Worm (Caenorhabditis elegans): ENCODE data around the gene col-166.

Gene col-166

DNA sequence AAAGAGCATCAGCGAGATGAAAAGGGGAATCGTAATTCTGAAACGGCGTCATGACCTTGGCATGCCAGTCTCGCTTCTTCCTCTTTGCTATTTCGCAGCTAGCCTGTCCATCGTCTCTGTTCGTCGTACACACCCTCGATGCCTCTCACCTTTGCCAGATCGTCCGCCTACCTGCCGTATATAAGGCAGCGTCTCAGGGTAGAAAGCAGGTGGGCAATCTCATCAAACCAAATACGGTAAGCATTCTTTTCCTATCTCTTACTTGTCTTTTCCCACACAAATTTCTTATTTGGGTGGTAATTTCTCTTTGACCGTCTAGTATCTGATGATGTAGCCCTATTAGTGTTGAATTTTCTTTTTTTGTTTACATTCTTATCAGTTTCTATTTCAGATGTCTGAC lies at the start of gene col-166:
Gene col-166 (plus strand): TSS at position 392 of the 400 bp plus-strand sequence.
- no peak for TF ChIP-seq unc-62 (GFP tag; optimal IDR thresholded peaks at IDR 0.05)

DNA sequence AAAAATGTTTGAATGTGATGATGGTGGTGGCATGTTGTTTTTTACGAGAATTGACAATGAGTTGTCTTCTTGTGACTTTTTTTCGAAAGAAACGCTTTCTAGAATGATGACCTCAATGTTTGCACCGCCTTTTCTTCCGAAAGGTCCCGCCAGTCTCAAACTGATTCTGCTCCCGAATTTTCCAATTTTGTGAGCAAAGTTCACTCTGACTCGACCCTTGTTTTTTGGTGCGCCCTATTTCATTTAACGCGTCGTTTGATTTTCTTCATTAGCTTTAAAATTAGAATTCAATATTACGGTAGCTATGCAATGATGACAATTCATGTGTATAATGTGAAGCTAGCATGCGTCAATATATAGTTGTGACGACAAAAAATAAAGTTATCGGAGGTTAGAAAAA lies 49.1 kb upstream of the col-166 start, which contains the start of gene lite-1:
Gene lite-1 (minus strand): TSS at position 101 of the 400 bp plus-strand sequence.
- TF ChIP-seq unc-62 (GFP tag; optimal IDR thresholded peaks at IDR 0.05), result no peak

DNA sequence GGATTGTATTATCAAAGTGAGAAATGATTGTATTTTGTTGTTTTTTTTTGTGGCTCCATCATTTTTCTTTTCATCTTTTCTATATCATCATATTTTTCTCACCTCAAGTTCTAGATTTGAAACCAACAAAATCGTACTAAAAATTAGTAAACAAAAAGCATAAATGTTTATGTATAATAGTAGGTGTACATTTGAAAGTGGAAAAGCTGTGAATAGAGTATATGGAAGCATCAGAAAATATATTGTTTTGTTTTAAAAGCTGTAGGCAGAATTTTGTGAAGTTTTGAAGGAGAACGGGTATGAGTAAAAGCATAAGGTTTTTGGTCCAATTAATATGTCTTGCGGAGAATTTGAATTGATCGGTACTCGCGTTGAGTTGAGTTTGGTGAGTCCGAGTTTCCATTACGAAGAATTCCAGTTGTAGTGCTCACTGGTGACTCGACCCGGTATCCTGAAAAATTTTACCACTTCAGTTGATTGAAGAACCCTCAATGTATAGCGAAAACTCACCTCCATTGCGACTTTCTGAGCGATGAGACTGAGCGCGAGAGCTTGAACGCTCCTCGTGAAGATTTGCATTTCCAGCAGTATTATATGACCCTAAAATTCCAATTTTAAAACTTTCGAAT lies 46.7 kb upstream of the col-166 start, which contains the start of gene C14F11.4:
Gene C14F11.4 (minus strand): TSS at position 51 of the 629 bp plus-strand sequence.
- no peak for TF ChIP-seq unc-62 (GFP tag; optimal IDR thresholded peaks at IDR 0.05)

DNA sequence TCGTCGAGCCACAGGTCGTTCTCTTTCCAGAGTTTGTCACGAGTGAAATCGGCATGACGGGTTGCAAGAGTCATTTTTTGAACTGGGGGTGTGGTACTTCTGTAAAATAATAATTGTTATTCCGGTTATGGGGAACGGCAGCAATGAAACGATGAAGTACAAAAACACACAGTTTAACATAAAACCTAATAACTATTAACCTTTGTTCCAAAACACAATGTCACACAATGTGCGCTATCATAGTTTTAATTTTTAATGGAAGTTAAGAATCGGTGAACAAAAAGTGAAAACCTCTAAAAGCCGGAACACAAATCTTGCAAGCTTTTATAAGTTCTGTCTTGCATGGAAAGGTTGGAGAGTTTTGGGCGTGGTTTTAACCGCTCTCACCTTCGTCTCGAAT lies 44.4 kb upstream of the col-166 start, which contains the start of gene hsp-43:
Gene hsp-43 (minus strand): TSS at position 101 of the 400 bp plus-strand sequence.
- no peak for TF ChIP-seq unc-62 (GFP tag; optimal IDR thresholded peaks at IDR 0.05)

DNA sequence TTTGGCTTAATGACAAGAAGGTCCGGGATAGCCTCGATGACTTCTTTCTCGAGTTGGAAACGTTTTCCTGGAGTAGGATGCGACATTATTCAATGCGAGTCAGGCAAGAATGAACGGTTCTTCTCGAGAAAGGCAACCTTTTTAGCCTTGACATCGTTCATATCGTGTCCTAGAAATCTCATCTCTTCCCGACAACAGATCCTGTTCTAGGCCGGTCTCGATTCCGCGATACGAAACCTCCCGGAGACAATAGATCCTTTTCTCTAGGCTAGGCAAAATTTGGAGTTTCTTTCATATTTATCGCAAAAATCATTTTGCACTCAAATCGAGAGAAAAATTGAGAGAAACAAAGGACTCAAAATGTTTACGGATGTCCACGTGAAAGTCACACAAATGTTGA lies 40.8 kb upstream of the col-166 start, which contains the start of gene rml-3:
Gene rml-3 (minus strand): TSS at position 93 of the 400 bp plus-strand sequence.
- no peak for TF ChIP-seq unc-62 (GFP tag; optimal IDR thresholded peaks at IDR 0.05)

DNA sequence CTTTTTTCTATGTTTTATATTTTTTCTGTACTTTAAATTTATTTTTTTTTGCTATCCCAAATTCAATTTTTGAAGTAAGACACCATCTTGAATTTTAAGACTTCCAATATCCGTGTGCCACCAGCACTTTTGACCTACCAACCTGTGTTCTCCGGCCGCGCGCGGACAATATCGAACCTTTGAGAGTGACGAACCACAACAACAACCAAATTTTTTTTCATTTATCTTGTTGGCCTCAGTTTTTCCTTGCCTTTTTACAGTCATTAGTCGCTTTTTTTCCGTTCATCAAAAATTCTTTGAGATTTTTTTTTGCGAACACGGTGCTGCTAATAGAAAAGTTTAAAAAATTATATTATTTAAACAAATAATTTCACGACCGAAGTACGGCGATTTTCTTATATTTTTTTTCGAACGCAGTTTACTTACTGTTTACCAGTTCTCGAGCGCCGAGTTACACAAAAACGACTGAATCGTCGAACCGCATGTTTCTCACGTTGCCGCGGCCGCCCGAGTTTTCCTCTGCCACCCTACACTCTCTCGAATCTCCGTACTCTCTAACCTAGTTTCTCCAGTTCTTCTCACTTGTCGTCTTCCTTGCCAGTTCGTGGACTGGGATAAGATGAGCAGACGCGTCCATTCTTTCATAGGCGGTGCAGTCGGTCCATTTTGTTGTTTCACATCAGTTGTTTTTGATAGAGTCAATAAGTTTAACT lies 39.7 kb upstream of the col-166 start:
- no peak for TF ChIP-seq unc-62 (GFP tag; optimal IDR thresholded peaks at IDR 0.05)

DNA sequence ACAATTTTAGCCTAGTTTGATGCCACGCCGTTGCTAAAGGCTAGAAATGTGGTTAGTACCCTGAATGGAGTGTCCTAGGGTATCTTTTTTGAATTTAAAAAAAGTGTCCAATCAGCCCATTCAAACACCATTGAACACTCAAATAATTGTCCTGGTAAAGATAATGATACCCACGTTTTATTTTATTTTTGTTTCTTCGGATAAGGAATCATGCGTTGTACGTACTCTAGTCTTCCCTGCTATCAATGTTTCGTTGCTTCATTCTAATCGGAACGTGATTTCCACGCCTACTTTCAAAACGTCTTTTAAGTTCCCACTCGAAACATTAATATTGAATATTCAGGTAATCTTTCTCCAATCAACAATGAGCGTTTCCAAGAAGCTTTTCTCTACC lies 39.2 kb upstream of the col-166 start, which contains the start of gene got-2.2:
Gene got-2.2 (plus strand): TSS at position 344 of the 394 bp plus-strand sequence.
- TF ChIP-seq unc-62 (GFP tag; optimal IDR thresholded peaks at IDR 0.05), result no peak

DNA sequence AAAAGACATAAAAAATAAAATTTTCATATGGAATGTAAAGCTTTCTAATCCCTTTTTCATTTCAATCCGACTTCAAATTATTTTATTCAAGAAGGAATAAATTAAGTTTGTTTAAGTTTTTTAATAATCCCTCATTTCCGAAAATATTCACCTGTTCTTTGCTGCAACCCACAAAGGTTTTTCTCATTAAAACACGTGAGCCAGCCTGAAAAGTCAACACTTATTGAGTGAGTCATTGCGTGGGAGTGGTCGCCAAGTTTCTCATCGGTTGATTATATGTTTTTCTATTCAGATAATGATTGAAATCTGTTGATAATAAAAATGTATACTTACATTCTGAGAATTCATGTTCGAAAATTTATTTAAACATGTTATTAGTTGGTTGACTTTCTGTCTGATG lies 34.3 kb upstream of the col-166 start:
- no peak for TF ChIP-seq unc-62 (GFP tag; optimal IDR thresholded peaks at IDR 0.05)

DNA sequence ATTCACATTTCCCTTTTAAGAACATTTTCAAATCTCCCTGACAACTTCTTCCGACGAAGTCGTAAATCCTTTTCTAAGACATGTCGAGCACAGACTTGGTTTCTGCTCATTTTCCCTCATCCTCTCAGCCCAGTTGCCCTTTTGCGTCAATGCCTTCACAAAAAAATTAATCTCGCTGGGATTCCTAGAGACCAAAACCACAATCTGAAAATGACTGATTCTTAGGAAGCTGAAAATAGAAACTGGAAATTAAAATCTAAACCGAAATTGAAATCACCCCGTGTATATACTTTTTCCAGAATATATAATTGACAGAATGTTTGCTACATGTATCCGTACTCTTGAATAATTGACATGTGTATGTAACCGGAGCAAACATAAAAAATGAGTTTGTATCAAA lies 32.8 kb upstream of the col-166 start:
- TF ChIP-seq unc-62 (GFP tag; optimal IDR thresholded peaks at IDR 0.05), result no peak

DNA sequence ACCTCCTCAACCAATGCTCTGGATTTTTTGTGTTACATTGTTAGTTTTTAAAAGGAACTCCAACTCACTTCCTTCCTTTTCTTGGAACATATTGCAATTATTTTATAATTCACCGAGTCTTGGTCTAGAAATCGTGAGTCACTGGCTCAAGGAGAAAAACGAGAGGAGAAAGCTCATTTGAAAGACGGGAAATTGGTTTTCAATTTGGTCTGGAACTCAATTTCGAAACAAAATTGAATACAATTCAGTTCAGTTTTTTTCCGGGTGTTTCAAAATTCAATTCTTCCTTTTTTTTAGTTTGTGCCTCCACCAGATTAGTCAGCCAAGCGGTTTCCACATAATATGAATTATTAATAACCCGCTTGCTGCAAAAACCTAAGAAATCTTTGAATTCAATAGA lies 31.9 kb upstream of the col-166 start:
- TF ChIP-seq unc-62 (GFP tag; optimal IDR thresholded peaks at IDR 0.05), result no peak

DNA sequence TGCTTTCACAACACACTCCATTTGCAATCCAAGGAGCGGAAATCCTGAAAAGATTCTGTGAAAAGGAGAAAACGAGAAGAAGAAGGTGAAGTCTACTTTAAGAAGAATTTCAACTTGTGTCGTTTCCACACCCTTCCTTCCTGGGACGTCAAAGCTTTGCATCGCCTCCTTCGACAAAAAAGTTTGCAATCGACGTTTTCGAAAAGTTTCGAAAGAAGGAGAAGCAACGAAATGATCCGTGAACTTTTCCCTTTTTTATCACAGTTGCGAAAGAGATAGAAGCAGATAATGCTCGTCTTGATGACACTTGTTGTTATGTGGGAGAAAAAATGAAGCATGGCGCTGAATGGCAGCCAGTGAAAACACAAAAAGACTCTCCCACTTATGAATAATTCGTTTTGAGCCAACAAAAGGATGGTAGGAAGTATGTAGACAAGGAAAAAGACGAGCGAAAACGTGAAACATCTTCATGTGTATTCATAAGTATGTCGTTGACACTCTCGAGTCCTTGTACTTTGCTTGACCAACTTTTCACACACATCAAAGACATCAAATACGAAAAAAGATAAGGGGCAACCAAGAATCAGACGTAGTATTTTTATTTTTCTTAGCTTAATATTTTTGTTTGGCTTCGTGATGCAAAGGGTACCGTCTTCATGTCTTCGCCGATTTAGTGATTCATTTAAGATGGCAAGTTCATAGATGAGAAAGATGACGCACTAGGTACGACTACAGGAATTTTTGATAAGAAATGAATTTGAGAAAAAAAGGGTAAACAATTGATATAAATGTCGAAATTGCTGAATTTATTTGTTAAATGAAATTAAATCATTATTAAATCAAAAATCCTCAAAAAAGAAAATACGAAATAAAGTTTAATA lies 30.8 kb upstream of the col-166 start:
- TF ChIP-seq unc-62 (GFP tag; optimal IDR thresholded peaks at IDR 0.05), result no peak

DNA sequence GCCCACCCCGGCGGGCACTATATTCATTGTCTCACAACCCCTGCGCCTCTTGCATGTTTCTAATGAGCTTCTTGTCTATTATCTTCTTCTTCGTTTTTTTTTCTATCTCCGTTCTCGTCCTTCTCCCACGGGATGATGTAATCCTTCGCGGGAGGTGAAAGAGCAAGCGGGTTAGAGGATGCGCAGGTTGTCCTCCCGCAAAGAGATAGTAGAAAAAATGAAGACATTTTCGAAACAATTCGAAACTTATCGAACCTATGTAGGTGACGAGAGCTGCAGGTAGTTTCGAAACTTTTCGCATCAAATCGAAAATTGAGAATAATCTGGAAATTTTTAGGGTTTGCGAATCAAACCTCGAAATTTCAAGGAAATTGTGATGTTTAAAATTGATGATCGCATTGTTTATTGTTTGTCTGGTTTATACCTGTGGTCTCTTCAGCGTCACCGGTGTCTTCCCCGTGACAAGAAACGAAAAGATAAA lies 29.5 kb upstream of the col-166 start:
- TF ChIP-seq unc-62 (GFP tag; optimal IDR thresholded peaks at IDR 0.05), result no peak

DNA sequence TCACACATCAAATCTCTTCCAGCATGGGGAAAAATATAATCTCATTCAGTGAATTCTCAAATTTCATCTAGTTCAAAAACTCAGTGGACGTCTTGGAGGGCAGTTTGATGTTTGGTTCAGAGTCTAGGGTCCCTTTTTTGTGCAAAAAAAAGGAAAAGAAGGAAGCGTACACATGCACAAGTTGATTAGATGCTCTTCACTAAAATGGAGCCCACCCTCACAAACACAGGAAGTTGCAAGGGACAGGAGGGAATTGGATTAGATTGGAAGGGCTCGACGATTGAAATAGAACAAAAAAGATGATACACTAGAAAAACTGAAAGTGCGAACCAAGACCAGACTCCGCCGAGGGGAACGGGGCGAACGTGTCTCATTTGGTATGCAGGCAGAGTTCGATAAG lies 28.9 kb upstream of the col-166 start:
- TF ChIP-seq unc-62 (GFP tag; optimal IDR thresholded peaks at IDR 0.05), result no peak

DNA sequence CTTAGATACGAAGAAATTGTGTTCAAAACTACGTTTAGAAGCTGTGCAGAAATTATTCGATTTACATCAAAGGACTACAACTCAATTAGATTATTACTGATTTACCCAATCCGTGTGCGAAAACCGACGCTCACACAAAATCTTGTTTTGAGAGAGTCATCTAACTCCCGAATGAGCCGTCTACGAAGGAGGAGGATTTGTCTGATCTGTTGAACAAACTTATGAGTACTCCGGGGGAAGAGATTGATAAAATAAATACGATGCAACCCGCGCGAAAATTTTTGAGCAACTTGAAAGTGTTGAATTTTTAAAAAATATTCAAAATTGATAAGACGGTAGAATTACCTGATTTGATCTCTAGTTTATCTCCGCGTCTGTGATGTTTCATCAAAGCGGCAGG lies 28.5 kb upstream of the col-166 start:
- no peak for TF ChIP-seq unc-62 (GFP tag; optimal IDR thresholded peaks at IDR 0.05)

DNA sequence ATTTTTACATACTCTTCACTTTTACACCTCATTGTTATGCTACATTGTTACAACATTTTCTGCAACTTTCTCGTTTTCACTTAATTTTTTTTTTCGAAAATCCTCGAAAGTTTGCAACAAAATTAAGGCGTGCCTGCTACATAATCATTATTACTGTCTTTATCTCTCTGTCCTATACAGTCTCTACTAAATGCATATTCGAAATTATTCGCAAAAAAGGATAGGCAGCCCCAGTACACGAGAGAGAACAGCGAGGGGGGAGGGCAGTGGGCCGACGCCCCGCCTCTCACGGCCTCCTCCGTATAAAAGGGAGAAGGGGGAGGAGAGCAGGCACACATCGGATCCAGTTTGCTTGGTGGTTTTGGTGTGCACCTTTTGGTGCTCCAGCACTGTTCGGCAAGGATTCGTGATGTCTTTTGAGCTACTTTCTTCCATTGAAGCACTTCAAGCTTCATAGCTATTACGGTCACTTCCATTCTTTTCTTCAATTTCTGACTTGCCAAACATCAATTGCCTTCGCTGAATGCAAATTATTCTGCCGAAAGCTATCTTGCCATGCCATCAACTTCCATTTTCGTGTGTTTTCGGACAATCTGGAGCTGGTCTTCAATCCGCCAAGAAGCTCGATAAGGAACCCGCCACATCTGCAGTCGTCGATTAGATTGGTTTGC lies 27.7 kb upstream of the col-166 start:
- TF ChIP-seq unc-62 (GFP tag; optimal IDR thresholded peaks at IDR 0.05), result no peak

Measured in whole organism, dauer.